Worm (Caenorhabditis elegans): Measurements from ENCODE around the gene T13C2.3.

ce11 chrII:6812514-6812913, 23.5 kb downstream of the T13C2.3 start:
- TF ChIP-seq alr-1 (tag; optimal IDR thresholded peaks at IDR 0.05) (no peak), mbf-1 (tag; optimal IDR thresholded peaks at IDR 0.05) (no peak), mab-5 (tag; optimal IDR thresholded peaks at IDR 0.05) (peak; percentile 21), lin-11 (tag; optimal IDR thresholded peaks at IDR 0.05) (no peak), unc-62 (GFP tag; optimal IDR thresholded peaks at IDR 0.05) (no peak), skn-1 (tag; optimal IDR thresholded peaks at IDR 0.05) (no peak), ama-1 (optimal IDR thresholded peaks at IDR 0.05) (no peak), zag-1 (tag; optimal IDR thresholded peaks at IDR 0.05) (peak; percentile 35), nhr-11 (tag; optimal IDR thresholded peaks at IDR 0.05) (no peak), nhr-237 (tag; optimal IDR thresholded peaks at IDR 0.05) (no peak), fos-1 (tag; optimal IDR thresholded peaks at IDR 0.05) (no peak), egl-27 (tag; optimal IDR thresholded peaks at IDR 0.05) (no peak)

All from whole organism, L2 larva.